Worm (Caenorhabditis elegans): ENCODE measurements around the gene ptr-25.

Gene ptr-25

DNA sequence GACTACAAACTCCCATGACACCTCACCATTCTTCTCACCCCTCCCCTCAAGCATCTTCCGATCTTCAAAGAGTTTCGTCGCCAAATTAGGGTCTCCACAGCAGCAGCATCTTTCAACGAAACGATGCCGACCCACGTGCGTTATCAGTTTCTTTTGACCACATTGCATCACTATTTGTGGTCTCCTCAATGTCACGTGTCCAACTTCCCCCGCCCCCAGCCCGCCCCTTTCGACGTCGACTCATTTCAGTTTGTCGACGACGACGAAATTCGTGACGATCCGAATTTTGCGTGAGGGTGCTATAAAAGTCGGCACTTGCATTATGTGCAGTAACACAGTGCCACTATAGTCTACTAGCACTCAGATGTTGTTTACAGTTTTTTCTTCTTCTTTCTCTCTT lies 46.3 kb downstream of the ptr-25 start:
- TF ChIP-seq ama-1 (optimal IDR thresholded peaks at IDR 0.05) (peak; percentile 43), mdl-1 (tag; optimal IDR thresholded peaks at IDR 0.05) (peak; percentile 72 to 81), fos-1 (tag; optimal IDR thresholded peaks at IDR 0.05) (peak; percentile 49), nhr-11 (tag; optimal IDR thresholded peaks at IDR 0.05) (no peak), aly-2 (tag; optimal IDR thresholded peaks at IDR 0.05) (no peak), peb-1 (tag; optimal IDR thresholded peaks at IDR 0.05) (no peak), unc-62 (GFP tag; optimal IDR thresholded peaks at IDR 0.05) (no peak), lsy-2 (tag; optimal IDR thresholded peaks at IDR 0.05) (peak in 1 of 2 experiments; percentile 13), unc-39 (tag; optimal IDR thresholded peaks at IDR 0.05) (no peak), nhr-25 (tag; optimal IDR thresholded peaks at IDR 0.05) (peak; percentile 58), sma-3 (GFP tag; optimal IDR thresholded peaks at IDR 0.05) (peak; percentile 58), nhr-23 (tag; optimal IDR thresholded peaks at IDR 0.05) (no peak), blmp-1 (tag; optimal IDR thresholded peaks at IDR 0.05; ENCODE audit: insufficient read depth) (peak; percentile 39), mab-5 (tag; optimal IDR thresholded peaks at IDR 0.05) (no peak), nhr-10 (tag; optimal IDR thresholded peaks at IDR 0.05) (no peak), nhr-129 (tag; optimal IDR thresholded peaks at IDR 0.05) (peak; percentile 88), nhr-21 (tag; optimal IDR thresholded peaks at IDR 0.05) (peak; percentile 73), Y55F3AM.14 (GFP tag; optimal IDR thresholded peaks at IDR 0.05) (peak; percentile 56), nhr-237 (tag; optimal IDR thresholded peaks at IDR 0.05) (no peak), C34F6.9 (tag; optimal IDR thresholded peaks at IDR 0.05) (no peak), crh-2 (tag; optimal IDR thresholded peaks at IDR 0.05) (no peak), sma-9 (GFP tag; optimal IDR thresholded peaks at IDR 0.05) (peak; percentile 76), sma-9 (tag; optimal IDR thresholded peaks at IDR 0.05) (no peak), F13H6.1 (tag; optimal IDR thresholded peaks at IDR 0.05) (peak; percentile 50), gmeb-1 (tag; optimal IDR thresholded peaks at IDR 0.05) (peak; percentile 21), nhr-6 (tag; optimal IDR thresholded peaks at IDR 0.05) (no peak), ceh-16 (tag; optimal IDR thresholded peaks at IDR 0.05) (no peak), lin-13 (GFP tag; optimal IDR thresholded peaks at IDR 0.05) (no peak)

DNA sequence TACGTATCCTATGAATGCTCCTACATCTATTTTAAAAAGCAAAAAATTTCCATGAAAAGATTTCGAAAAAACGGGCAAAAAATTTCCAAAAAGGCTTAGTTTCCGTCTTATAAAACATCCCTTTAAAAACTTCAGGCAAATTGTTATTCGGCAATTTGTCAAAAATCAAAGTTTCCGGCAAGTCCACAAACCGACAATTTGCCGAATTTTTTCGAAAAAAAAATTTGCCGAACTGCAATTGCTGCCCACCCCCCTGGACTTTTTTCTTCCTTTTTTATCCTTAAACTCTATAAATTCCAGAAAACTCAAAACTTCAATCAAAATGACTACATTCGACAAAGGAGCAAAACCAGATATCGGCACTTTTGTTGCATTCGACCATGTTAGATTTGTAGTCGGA lies 47.3 kb downstream of the ptr-25 start, which contains the start of gene hpd-1:
hpd-1 (plus strand) TSS at position 301 of the 400 bp plus-strand sequence.
- no peak for TF ChIP-seq nhr-6 (tag; optimal IDR thresholded peaks at IDR 0.05)
- no peak for TF ChIP-seq elt-3 (tag; optimal IDR thresholded peaks at IDR 0.05)
- TF ChIP-seq Y55F3AM.14 (GFP tag; optimal IDR thresholded peaks at IDR 0.05) = no peak
- no peak for TF ChIP-seq nhr-25 (tag; optimal IDR thresholded peaks at IDR 0.05)
- no peak for TF ChIP-seq ztf-4 (tag; optimal IDR thresholded peaks at IDR 0.05)
- no peak for TF ChIP-seq mdl-1 (tag; optimal IDR thresholded peaks at IDR 0.05)
- no peak for TF ChIP-seq nhr-237 (tag; optimal IDR thresholded peaks at IDR 0.05)
- TF ChIP-seq snpc-4 (tag; optimal IDR thresholded peaks at IDR 0.05) = no peak
- TF ChIP-seq elt-1 (tag; optimal IDR thresholded peaks at IDR 0.05) = no peak
- no peak for TF ChIP-seq ztf-1 (GFP tag; conservative IDR thresholded peaks at IDR 0.05)
- no peak for TF ChIP-seq sma-9 (GFP tag; optimal IDR thresholded peaks at IDR 0.05)
- no peak for TF ChIP-seq sma-9 (tag; optimal IDR thresholded peaks at IDR 0.05)
- TF ChIP-seq R02D3.7 (tag; optimal IDR thresholded peaks at IDR 0.05) = no peak
- TF ChIP-seq egl-27 (tag; optimal IDR thresholded peaks at IDR 0.05) = no peak
- no peak for TF ChIP-seq lin-39 (tag; optimal IDR thresholded peaks at IDR 0.05)
- TF ChIP-seq lsy-2 (tag; optimal IDR thresholded peaks at IDR 0.05) = no peak
- no peak for TF ChIP-seq mab-5 (tag; optimal IDR thresholded peaks at IDR 0.05)
- TF ChIP-seq aly-2 (tag; optimal IDR thresholded peaks at IDR 0.05) = no peak

DNA sequence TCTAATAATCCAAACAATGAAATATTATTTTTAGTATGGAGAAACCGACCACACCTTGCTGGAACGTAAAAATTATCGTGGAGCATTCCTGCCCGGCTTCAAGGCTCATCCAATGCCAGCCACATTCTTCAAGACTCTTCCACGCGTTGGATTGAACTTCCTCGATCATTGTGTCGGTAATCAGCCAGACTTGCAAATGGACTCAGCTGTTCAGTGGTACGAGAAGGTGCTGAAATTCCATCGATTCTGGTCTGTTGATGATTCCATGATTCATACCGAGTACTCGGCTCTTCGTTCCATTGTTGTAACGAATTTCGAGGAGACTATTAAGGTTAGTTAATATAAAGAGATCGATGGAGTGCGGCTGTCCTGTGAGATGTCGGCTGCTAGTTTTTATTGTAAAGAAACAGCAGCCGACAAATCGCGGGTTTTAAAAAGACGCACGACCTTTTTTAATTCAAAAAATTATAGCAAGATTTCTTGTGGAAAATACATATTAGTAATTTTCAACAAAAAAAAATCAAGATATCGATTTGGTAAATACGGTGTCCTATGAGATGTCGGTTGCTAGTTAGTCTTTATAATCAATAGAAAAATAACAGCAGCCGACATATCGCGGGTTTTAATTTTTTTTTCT lies 48.3 kb downstream of the ptr-25 start:
- TF ChIP-seq snpc-4 (tag; optimal IDR thresholded peaks at IDR 0.05) = peak; percentile 30
- no peak for TF ChIP-seq nhr-77 (tag; optimal IDR thresholded peaks at IDR 0.05)
- TF ChIP-seq alr-1 (tag; optimal IDR thresholded peaks at IDR 0.05) = no peak
- no peak for TF ChIP-seq unc-39 (tag; optimal IDR thresholded peaks at IDR 0.05)
- no peak for TF ChIP-seq lsy-2 (tag; optimal IDR thresholded peaks at IDR 0.05)

DNA sequence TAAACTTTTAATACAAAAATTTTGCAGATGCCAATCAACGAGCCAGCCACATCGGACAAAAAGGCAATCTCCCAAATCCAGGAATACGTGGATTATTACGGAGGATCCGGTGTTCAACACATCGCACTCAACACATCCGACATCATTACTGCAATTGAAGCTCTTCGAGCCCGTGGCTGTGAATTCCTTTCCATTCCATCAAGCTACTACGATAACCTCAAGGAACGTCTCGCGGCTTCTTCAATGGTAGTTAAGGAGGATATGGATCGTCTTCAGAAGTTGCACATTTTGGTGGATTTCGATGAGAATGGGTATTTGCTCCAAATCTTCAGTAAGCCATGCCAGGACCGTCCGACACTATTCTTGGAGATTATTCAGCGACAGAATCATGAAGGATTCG lies 49.1 kb downstream of the ptr-25 start:
- no peak for TF ChIP-seq snpc-4 (tag; optimal IDR thresholded peaks at IDR 0.05)

Data from whole organism, L2 larva.